Fruit fly (Drosophila melanogaster) whole organism: Measurements from ENCODE around the gene GC1.

Source experiments
- CG8478 ChIP-seq: fragments of >200 bp; optimal IDR thresholded peaks from 2 replicates; lab custom pipeline; 2018; ENCODE audit warnings: inconsistent platforms
- Dll ChIP-seq: fragments of >200 bp; optimal IDR thresholded peaks from 2 replicates; lab custom pipeline; 2017
- EcR ChIP-seq, 2 experiments: fragments of >200 bp; optimal IDR thresholded peaks; 2 replicates each; lab custom pipeline; 2017; ENCODE audit warnings: missing biosample characterization in 2 of 2, missing genetic modification characterization in 2 of 2, missing genetic modification reagents in 2 of 2
- pan ChIP-seq: fragments of >200 bp; optimal IDR thresholded peaks from 2 replicates; lab custom pipeline; 2017
- psq ChIP-seq: fragments of >200 bp; optimal IDR thresholded peaks from 2 replicates; lab custom pipeline; 2017
- usp ChIP-seq: fragments of >200 bp; optimal IDR thresholded peaks from 2 replicates; lab custom pipeline; 2017; ENCODE audit warnings: missing biosample characterization, missing genetic modification characterization, mixed read lengths

DNA sequence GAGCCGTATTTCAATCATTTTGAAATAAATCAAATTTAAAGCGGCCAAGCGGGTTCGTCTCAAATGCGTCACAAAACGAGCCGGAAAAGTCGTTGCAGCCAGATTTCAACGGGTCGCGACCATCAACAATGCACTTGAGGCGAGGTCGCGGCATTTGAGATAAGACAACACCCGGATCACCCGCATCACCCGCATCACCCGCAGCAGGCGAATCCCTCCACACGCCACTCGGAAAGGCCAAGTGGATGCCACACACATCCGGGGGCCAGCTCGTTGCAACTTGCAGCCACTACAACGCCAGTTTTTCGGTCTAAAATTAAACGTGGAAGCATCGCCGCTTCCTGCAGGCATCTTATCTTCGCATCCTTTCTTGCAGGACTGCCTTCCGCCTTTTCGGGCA lies 38.9 kb downstream of the GC1 start:
- TF ChIP-seq psq (lab: Kevin White, UChicago) (no peak), pan (no peak), CG8478 (lab: Kevin White, UChicago) (no peak), usp (GFP tag; lab: Kevin White, UChicago) (no peak), EcR (GFP tag; optimal IDR thresholded peaks at IDR 0.05; lab: Kevin White, UChicago) (no peak), Dll (no peak)
